Fruit fly (Drosophila melanogaster) whole organism, embryonic: Measurements from ENCODE around the gene CG7739.

Experiments used
- Atf3 ChIP-seq: fragments of 200-800 bp; sonication (Bioruptor generic); optimal IDR thresholded peaks from 3 replicates; lab custom pipeline; 2016; ENCODE audit warnings: missing biosample characterization, missing genetic modification characterization
- BtbVII ChIP-seq: fragments of 200-800 bp; sonication (Bioruptor generic); optimal IDR thresholded peaks from 3 replicates; lab custom pipeline; 2017; ENCODE audit warnings: missing biosample characterization, mild to moderate bottlenecking, missing genetic modification characterization
- CG11504 ChIP-seq: fragments of 200-800 bp; sonication (Bioruptor generic); optimal IDR thresholded peaks from 3 replicates; lab custom pipeline; 2019; ENCODE audit warnings: missing biosample characterization, mild to moderate bottlenecking, missing genetic modification characterization, moderate library complexity
- CG11695 ChIP-seq: fragments of 200-800 bp; sonication (Bioruptor generic); IDR thresholded peaks from 3 replicates; pipeline ENCODE4 v1.3.6; 2022; ENCODE audit warnings: missing biosample characterization, missing genetic modification characterization
- CG12155 ChIP-seq: fragments of 200-800 bp; sonication (Bioruptor generic); optimal IDR thresholded peaks from 3 replicates; lab custom pipeline; 2016; ENCODE audit warnings: missing biosample characterization, missing genetic modification characterization
- CG12744 ChIP-seq: fragments of 200-800 bp; sonication (Bioruptor generic); optimal IDR thresholded peaks from 2 replicates; lab custom pipeline; 2016; ENCODE audit warnings: missing biosample characterization, missing genetic modification characterization
- CG14710 ChIP-seq: fragments of 200-800 bp; sonication (Bioruptor generic); optimal IDR thresholded peaks from 3 replicates; lab custom pipeline; 2019; ENCODE audit warnings: missing biosample characterization, mild to moderate bottlenecking, missing genetic modification characterization, moderate library complexity
- CG15479 ChIP-seq: fragments of 200-800 bp; sonication (Bioruptor generic); optimal IDR thresholded peaks from 3 replicates; lab custom pipeline; 2019; ENCODE audit warnings: missing biosample characterization, mild to moderate bottlenecking, missing genetic modification characterization, moderate library complexity
- CG15696 ChIP-seq: fragments of 200-800 bp; sonication (Bioruptor generic); optimal IDR thresholded peaks from 2 replicates; lab custom pipeline; 2019; ENCODE audit warnings: missing biosample characterization, mild to moderate bottlenecking, missing genetic modification characterization, moderate library complexity
- CG2199 ChIP-seq: fragments of 200-800 bp; sonication (Bioruptor generic); IDR thresholded peaks from 3 replicates; pipeline ENCODE4 v1.3.6; 2022; ENCODE audit warnings: missing biosample characterization, missing genetic modification characterization
- CG31365 ChIP-seq: fragments of 200-800 bp; sonication (Bioruptor generic); optimal IDR thresholded peaks from 2 replicates; lab custom pipeline; 2018; ENCODE audit warnings: missing biosample characterization, mild to moderate bottlenecking, missing genetic modification characterization
- CG32767 ChIP-seq: fragments of 200-800 bp; sonication (Bioruptor generic); IDR thresholded peaks from 2 replicates; pipeline ENCODE4 v1.3.6; 2022; ENCODE audit warnings: missing biosample characterization, missing genetic modification characterization
- CG34376 ChIP-seq: fragments of 200-800 bp; sonication (Bioruptor generic); optimal IDR thresholded peaks from 2 replicates; lab custom pipeline; 2018; ENCODE audit warnings: missing biosample characterization, mild to moderate bottlenecking, missing genetic modification characterization
- CG4360 ChIP-seq: fragments of 200-800 bp; sonication (Bioruptor generic); IDR thresholded peaks from 2 replicates; pipeline ENCODE4 v1.3.6; 2022; ENCODE audit warnings: missing biosample characterization, missing genetic modification characterization
- CG9437 ChIP-seq: fragments of 200-800 bp; sonication (Bioruptor generic); optimal IDR thresholded peaks from 2 replicates; lab custom pipeline; 2018; ENCODE audit warnings: missing biosample characterization, mild to moderate bottlenecking, missing genetic modification characterization
- Chrac-16 ChIP-seq: fragments of 200-800 bp; sonication (Bioruptor generic); optimal IDR thresholded peaks from 3 replicates; lab custom pipeline; 2016; ENCODE audit warnings: missing biosample characterization, missing genetic modification characterization
- D ChIP-seq, 2 experiments: fragments of 200-800 bp in 1 of 2; fragments of >200 bp in 1 of 2; sonication (Bioruptor generic) in 1 of 2; optimal IDR thresholded peaks; 2 replicates in 1 of 2; 3 replicates in 1 of 2; lab custom pipeline; 2017; ENCODE audit warnings: mild to moderate bottlenecking in 1 of 2, missing biosample characterization in 1 of 2, missing genetic modification characterization in 1 of 2, missing genetic modification reagents in 1 of 2
- Deaf1 ChIP-seq: fragments of 200-800 bp; optimal IDR thresholded peaks from 3 replicates; lab custom pipeline; 2019; ENCODE audit warnings: missing biosample characterization, mild to moderate bottlenecking, missing genetic modification characterization, moderate library complexity
- HHEX ChIP-seq: fragments of 200-800 bp; sonication (Bioruptor generic); optimal IDR thresholded peaks from 3 replicates; lab custom pipeline; 2017; ENCODE audit warnings: missing biosample characterization, mild to moderate bottlenecking, missing genetic modification characterization, missing genetic modification reagents
- HmgZ ChIP-seq: fragments of 200-800 bp; sonication (Bioruptor generic); optimal IDR thresholded peaks from 2 replicates; lab custom pipeline; 2018; ENCODE audit warnings: missing biosample characterization, mild to moderate bottlenecking, missing genetic modification characterization
- Hr78 ChIP-seq, 2 experiments: fragments of 200-800 bp in 1 of 2; fragments of >200 bp in 1 of 2; sonication (Bioruptor generic) in 1 of 2; optimal IDR thresholded peaks; 2 replicates each; lab custom pipeline; 2017 to 2019; ENCODE audit warnings: missing biosample characterization in 2 of 2, missing genetic modification characterization in 2 of 2, mild to moderate bottlenecking in 1 of 2, moderate library complexity in 1 of 2
- Lpt ChIP-seq: fragments of >200 bp; optimal IDR thresholded peaks from 2 replicates; lab custom pipeline; 2018; ENCODE audit warnings: missing biosample characterization, missing genetic modification characterization
- Nf-YB ChIP-seq: fragments of 200-800 bp; sonication (Bioruptor generic); optimal IDR thresholded peaks from 3 replicates; lab custom pipeline; 2019; ENCODE audit warnings: missing biosample characterization, mild to moderate bottlenecking, missing genetic modification characterization, moderate library complexity
- Pdp1 ChIP-seq, 2 experiments: fragments of 200-800 bp; sonication (Bioruptor generic); optimal IDR thresholded peaks; 3 replicates each; lab custom pipeline; 2016; ENCODE audit warnings: missing biosample characterization in 2 of 2, missing genetic modification characterization in 2 of 2, mild to moderate bottlenecking in 1 of 2, moderate library complexity in 1 of 2
- Rfx ChIP-seq: fragments of 200-800 bp; sonication (Bioruptor generic); IDR thresholded peaks from 2 replicates; pipeline ENCODE4 v1.3.6; 2022; ENCODE audit warnings: missing biosample characterization, missing genetic modification characterization
- Trl ChIP-seq, 3 experiments: fragments of >200 bp in 2 of 3; fragments of 200-800 bp in 1 of 3; sonication (Bioruptor generic) in 1 of 3; optimal IDR thresholded peaks; 2 replicates in 1 of 3; 3 replicates in 2 of 3; lab custom pipeline; 2016 to 2017; ENCODE audit warnings: missing biosample characterization in 1 of 3, missing genetic modification characterization in 1 of 3
- ac ChIP-seq: fragments of 200-800 bp; sonication (Bioruptor generic); optimal IDR thresholded peaks from 3 replicates; lab custom pipeline; 2017; ENCODE audit warnings: missing biosample characterization, mild to moderate bottlenecking, missing genetic modification characterization
- crol ChIP-seq: fragments of 200-800 bp; sonication (Bioruptor generic); IDR thresholded peaks from 2 replicates; pipeline ENCODE4 v1.3.6; 2022; ENCODE audit warnings: missing biosample characterization, missing genetic modification characterization
- dmrt99B ChIP-seq: fragments of 200-800 bp; sonication (Bioruptor generic); optimal IDR thresholded peaks from 2 replicates; lab custom pipeline; 2018; ENCODE audit warnings: missing biosample characterization, mild to moderate bottlenecking, missing genetic modification characterization, moderate library complexity
- gro ChIP-seq: fragments of 200-800 bp; sonication (Bioruptor generic); optimal IDR thresholded peaks from 2 replicates; lab custom pipeline; 2016; ENCODE audit warnings: missing biosample characterization, missing genetic modification characterization
- hb ChIP-seq: fragments of 200-800 bp; sonication (Bioruptor generic); IDR thresholded peaks from 3 replicates; pipeline ENCODE4 v1.3.6; 2022; ENCODE audit warnings: missing biosample characterization, missing genetic modification characterization; ENCODE audit not compliant: partially characterized antibody
- nom ChIP-seq: fragments of 200-800 bp; sonication (Bioruptor generic); optimal IDR thresholded peaks from 2 replicates; lab custom pipeline; 2017; ENCODE audit warnings: missing biosample characterization, missing genetic modification characterization, mild to moderate bottlenecking, moderate library complexity, missing genetic modification reagents
- oc ChIP-seq: fragments of 200-800 bp; sonication (Bioruptor generic); optimal IDR thresholded peaks from 2 replicates; lab custom pipeline; 2018; ENCODE audit warnings: missing biosample characterization, mild to moderate bottlenecking, missing genetic modification characterization, moderate library complexity
- odd ChIP-seq: fragments of 200-800 bp; sonication (Bioruptor generic); optimal IDR thresholded peaks from 2 replicates; lab custom pipeline; 2017; ENCODE audit warnings: missing biosample characterization, mild to moderate bottlenecking, missing genetic modification characterization
- pb ChIP-seq: fragments of 200-800 bp; sonication (Bioruptor generic); optimal IDR thresholded peaks from 3 replicates; lab custom pipeline; 2016; ENCODE audit warnings: missing biosample characterization, missing genetic modification characterization
- row ChIP-seq: fragments of 200-800 bp; sonication (Bioruptor generic); IDR thresholded peaks from 3 replicates; pipeline ENCODE4 v1.3.6; 2022; ENCODE audit warnings: missing biosample characterization, missing genetic modification characterization
- salm ChIP-seq: fragments of 200-800 bp; sonication (Bioruptor generic); optimal IDR thresholded peaks from 2 replicates; lab custom pipeline; 2018; ENCODE audit warnings: missing biosample characterization, mild to moderate bottlenecking, missing genetic modification characterization
- scrt ChIP-seq: fragments of 200-800 bp; sonication (Bioruptor generic); optimal IDR thresholded peaks from 2 replicates; lab custom pipeline; 2018; ENCODE audit warnings: missing biosample characterization, mild to moderate bottlenecking, missing genetic modification characterization, moderate library complexity
- so ChIP-seq: fragments of 200-800 bp; sonication (Bioruptor generic); IDR thresholded peaks from 3 replicates; pipeline ENCODE4 v1.3.6; 2022; ENCODE audit warnings: missing biosample characterization, missing genetic modification characterization
- zen ChIP-seq: fragments of 200-800 bp; sonication (Bioruptor generic); optimal IDR thresholded peaks from 3 replicates; lab custom pipeline; 2018; ENCODE audit warnings: missing biosample characterization, mild to moderate bottlenecking, missing genetic modification characterization, moderate library complexity

Gene CG7739

dm6 chr3L:15595175-15595724 lies 32.4 kb upstream of the CG7739 start (continued):
- no peak for TF ChIP-seq oc
- peak in 1 of 2 experiments; percentile 17 for TF ChIP-seq Hr78 (GFP tag; optimal IDR thresholded peaks at IDR 0.05; lab: Kevin White, UChicago)
- peak; percentile 20 for TF ChIP-seq CG14710 (tag; lab: Kevin White, UChicago)
- TF ChIP-seq CG31365 (tag; lab: Kevin White, UChicago): no peak
- TF ChIP-seq CG34376 (GFP tag; lab: Kevin White, UChicago): no peak
- TF ChIP-seq Pdp1 (GFP tag; optimal IDR thresholded peaks at IDR 0.05; lab: Kevin White, UChicago): peak in 1 of 2 experiments; percentile 35

DNA sequence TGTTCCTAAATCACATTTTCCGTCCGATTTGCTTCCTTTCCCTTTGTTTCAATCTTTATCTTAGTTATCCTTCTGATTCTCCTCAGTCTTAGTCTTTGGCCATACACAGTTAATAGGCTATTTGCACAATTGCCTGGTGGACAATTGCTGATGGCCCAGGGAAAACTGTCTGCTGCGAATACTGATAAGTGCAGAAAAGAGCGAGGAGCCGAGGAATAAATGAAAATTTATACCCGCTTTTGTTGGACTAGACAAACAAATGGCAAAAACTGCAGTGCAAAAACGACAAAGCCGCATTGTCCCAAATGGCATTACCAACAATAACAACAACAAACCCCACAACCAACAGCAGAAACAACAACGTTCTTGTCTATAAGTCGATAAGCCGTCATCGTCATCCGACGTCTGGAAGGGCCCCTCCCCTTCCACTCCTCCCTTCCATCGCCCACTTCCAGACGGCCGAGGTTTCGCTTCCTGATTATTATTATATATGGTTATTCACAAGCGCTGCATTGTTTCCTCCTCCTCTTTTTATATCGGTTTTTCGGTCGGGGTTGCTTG lies 31.3 kb upstream of the CG7739 start:
- peak; percentile 3 for TF ChIP-seq nom (GFP tag; lab: Kevin White, UChicago)
- peak; percentile 31 for TF ChIP-seq zen (tag; lab: Kevin White, UChicago)
- TF ChIP-seq CG2199 (GFP tag; lab: Robert Waterston, UW): 0 out of 3 replicates have a peak, but pooled peaks have one; percentile 37
- no peak for TF ChIP-seq CG32767 (GFP tag; lab: Robert Waterston, UW)
- TF ChIP-seq HmgZ (tag; lab: Kevin White, UChicago): no peak
- peak; percentile 92 for TF ChIP-seq CG15479 (GFP tag; lab: Kevin White, UChicago)
- TF ChIP-seq CG4360: peak; percentile 54; the same call in 1 of the 2 replicates
- TF ChIP-seq D (optimal IDR thresholded peaks at IDR 0.05; lab: Kevin White, UChicago): peak; percentile 82
- TF ChIP-seq D (GFP tag; optimal IDR thresholded peaks at IDR 0.05; lab: Kevin White, UChicago): no peak
- TF ChIP-seq CG12744 (GFP tag; lab: Kevin White, UChicago): no peak
- TF ChIP-seq HHEX (GFP tag; lab: Kevin White, UChicago): no peak
- peak; percentile 59 for TF ChIP-seq crol (GFP tag; lab: Robert Waterston, UW)
- TF ChIP-seq, all 482 proteins: peak for 7

dm6 chr3L:15593399-15593798 lies 30.5 kb upstream of the CG7739 start:
- peak; percentile 13 to 39 for TF ChIP-seq Trl (optimal IDR thresholded peaks at IDR 0.05; lab: Kevin White, UChicago)
- no peak for TF ChIP-seq Trl (GFP tag; optimal IDR thresholded peaks at IDR 0.05; lab: Kevin White, UChicago)
- peak; percentile 100 for TF ChIP-seq scrt (GFP tag; lab: Kevin White, UChicago)
- TF ChIP-seq dmrt99B (tag; lab: Kevin White, UChicago): no peak
- TF ChIP-seq D (optimal IDR thresholded peaks at IDR 0.05; lab: Kevin White, UChicago): peak; percentile 80
- no peak for TF ChIP-seq D (GFP tag; optimal IDR thresholded peaks at IDR 0.05; lab: Kevin White, UChicago)
- TF ChIP-seq CG12155 (GFP tag; lab: Kevin White, UChicago): no peak
- TF ChIP-seq Deaf1 (tag; lab: Kevin White, UChicago): no peak
- peak; percentile 17 for TF ChIP-seq ac (GFP tag; lab: Kevin White, UChicago)
- no peak for TF ChIP-seq hb (GFP tag; lab: Robert Waterston, UW)
- peak; percentile 48 for TF ChIP-seq CG11504 (tag; lab: Kevin White, UChicago)

- TF ChIP-seq CG15696 (tag; lab: Kevin White, UChicago): peak; percentile 26
- peak; percentile 70 for TF ChIP-seq CG9437 (GFP tag; lab: Kevin White, UChicago)
- TF ChIP-seq scrt (GFP tag; lab: Kevin White, UChicago): peak; percentile 4
- peak; percentile 54 for TF ChIP-seq BtbVII (GFP tag; lab: Kevin White, UChicago)
- no peak for TF ChIP-seq so (GFP tag; lab: Robert Waterston, UW)
- TF ChIP-seq CG11695 (GFP tag; lab: Robert Waterston, UW): peak; percentile 78
- peak; percentile 62 for TF ChIP-seq odd
- TF ChIP-seq Lpt (GFP tag; lab: Kevin White, UChicago): no peak
- peak; percentile 41 for TF ChIP-seq Nf-YB (GFP tag; lab: Kevin White, UChicago)
- TF ChIP-seq row (GFP tag; lab: Robert Waterston, UW): peak; percentile 58
- no peak for TF ChIP-seq Atf3 (GFP tag; lab: Kevin White, UChicago)
- peak; percentile 33 for TF ChIP-seq oc
- peak; percentile 42 for TF ChIP-seq salm
- no peak for TF ChIP-seq pb (GFP tag; lab: Kevin White, UChicago)
- TF ChIP-seq Rfx: peak; percentile 54
- TF ChIP-seq gro (GFP tag; lab: Kevin White, UChicago): no peak
- TF ChIP-seq Chrac-16 (GFP tag; lab: Kevin White, UChicago): peak; percentile 6
Observed at dm6 chr3L:15592536-15593260, 29.8 kb upstream of the CG7739 start.
